Worm (Caenorhabditis elegans): ENCODE results near the gene dpy-31.

- TF ChIP-seq W03F9.2 (tag; optimal IDR thresholded peaks at IDR 0.05) (no peak), him-1 (tag; optimal IDR thresholded peaks at IDR 0.05) (no peak)
Observed at ce11 chrIII:7197973-7198372, 4.0 kb upstream of the dpy-31 start, which contains the start of gene exos-9.

Data from whole organism, L4/young adult.